Fruit fly (Drosophila melanogaster) whole organism, embryonic: ENCODE measurements around the gene CG14230.
A peak's percentile ranks its signal among the peaks of the same experiment; 100 is the strongest.

Source experiments
- ATbp ChIP-seq: fragments of 200-800 bp; sonication (Bioruptor generic); optimal IDR thresholded peaks from 2 replicates; lab custom pipeline; 2017; ENCODE audit warnings: missing biosample characterization, mild to moderate bottlenecking, missing genetic modification characterization, missing genetic modification reagents
- Ada2b ChIP-seq: fragments of 200-800 bp; sonication (Bioruptor generic); IDR thresholded peaks from 2 replicates; pipeline ENCODE4 v1.3.6; 2022; ENCODE audit warnings: missing biosample characterization, missing genetic modification characterization
- Awh ChIP-seq: fragments of 200-800 bp; sonication (Bioruptor generic); IDR thresholded peaks from 2 replicates; pipeline ENCODE4, ENCODE4 v1.3.6; 2022; ENCODE audit warnings: missing biosample characterization, missing genetic modification characterization
- B-H1 ChIP-seq: fragments of 200-800 bp; sonication (Bioruptor generic); IDR thresholded peaks from 3 replicates; pipeline ENCODE4 v1.3.6; 2022; ENCODE audit warnings: missing biosample characterization, missing genetic modification characterization
- C15 ChIP-seq: fragments of 200-800 bp; sonication (Bioruptor generic); IDR thresholded peaks from 3 replicates; pipeline ENCODE4 v1.3.6; 2022; ENCODE audit warnings: missing biosample characterization, missing genetic modification characterization
- CG11398 ChIP-seq: fragments of 200-800 bp; sonication (Bioruptor generic); optimal IDR thresholded peaks from 2 replicates; lab custom pipeline; 2016; ENCODE audit warnings: missing biosample characterization, missing genetic modification characterization
- CG12942 ChIP-seq: fragments of 200-800 bp; sonication (Bioruptor generic); optimal IDR thresholded peaks from 3 replicates; lab custom pipeline; 2016; ENCODE audit warnings: missing biosample characterization, missing genetic modification characterization
- CG13296 ChIP-seq: fragments of 200-800 bp; sonication (Bioruptor generic); optimal IDR thresholded peaks from 3 replicates; lab custom pipeline; 2018; ENCODE audit warnings: missing biosample characterization, mild to moderate bottlenecking, missing genetic modification characterization
- CG13775 ChIP-seq: fragments of 200-800 bp; sonication (Bioruptor generic); optimal IDR thresholded peaks from 3 replicates; lab custom pipeline; 2017; ENCODE audit warnings: missing biosample characterization, mild to moderate bottlenecking, missing genetic modification characterization
- CG14050 ChIP-seq: fragments of 200-800 bp; sonication (Bioruptor generic); IDR thresholded peaks from 3 replicates; pipeline ENCODE4 v1.3.6; 2022; ENCODE audit warnings: missing biosample characterization, missing genetic modification characterization
- CG15479 ChIP-seq: fragments of 200-800 bp; sonication (Bioruptor generic); optimal IDR thresholded peaks from 3 replicates; lab custom pipeline; 2019; ENCODE audit warnings: missing biosample characterization, mild to moderate bottlenecking, missing genetic modification characterization, moderate library complexity
- CG18476 ChIP-seq: fragments of 200-800 bp; sonication (Bioruptor generic); optimal IDR thresholded peaks from 2 replicates; lab custom pipeline; 2016; ENCODE audit warnings: missing biosample characterization, mild to moderate bottlenecking, missing genetic modification characterization
- CG3065 ChIP-seq: fragments of 200-800 bp; sonication (Bioruptor generic); optimal IDR thresholded peaks from 2 replicates; lab custom pipeline; 2016; ENCODE audit warnings: missing biosample characterization, missing genetic modification characterization
- CG32767 ChIP-seq: fragments of 200-800 bp; sonication (Bioruptor generic); IDR thresholded peaks from 2 replicates; pipeline ENCODE4 v1.3.6; 2022; ENCODE audit warnings: missing biosample characterization, missing genetic modification characterization
- CG4854 ChIP-seq: fragments of 200-800 bp; sonication (Bioruptor generic); optimal IDR thresholded peaks from 2 replicates; lab custom pipeline; 2016; ENCODE audit warnings: missing biosample characterization, missing genetic modification characterization, inconsistent platforms
- CG5953 ChIP-seq: fragments of 200-800 bp; sonication (Bioruptor generic); IDR thresholded peaks from 2 replicates; pipeline ENCODE4 v1.3.6; 2022; ENCODE audit warnings: missing biosample characterization, missing genetic modification characterization
- CG6272 ChIP-seq: fragments of 200-800 bp; sonication (Bioruptor generic); IDR thresholded peaks from 2 replicates; pipeline ENCODE4 v1.3.6; 2022; ENCODE audit warnings: missing biosample characterization, missing genetic modification characterization
- CG6791 ChIP-seq: fragments of 200-800 bp; sonication (Bioruptor generic); IDR thresholded peaks from 3 replicates; pipeline ENCODE4 v1.3.6; 2022; ENCODE audit warnings: missing biosample characterization, missing genetic modification characterization; ENCODE audit not compliant: partially characterized antibody
- CG7556 ChIP-seq: fragments of 200-800 bp; sonication (Bioruptor generic); optimal IDR thresholded peaks from 2 replicates; lab custom pipeline; 2017; ENCODE audit warnings: missing biosample characterization, mild to moderate bottlenecking, missing genetic modification characterization
- CG8478 ChIP-seq: fragments of >200 bp; optimal IDR thresholded peaks from 2 replicates; lab custom pipeline; 2018
- CG8944 ChIP-seq: fragments of 200-800 bp; sonication (Bioruptor generic); optimal IDR thresholded peaks from 3 replicates; lab custom pipeline; 2016; ENCODE audit warnings: missing biosample characterization, missing genetic modification characterization
- CG9437 ChIP-seq: fragments of 200-800 bp; sonication (Bioruptor generic); optimal IDR thresholded peaks from 2 replicates; lab custom pipeline; 2018; ENCODE audit warnings: missing biosample characterization, mild to moderate bottlenecking, missing genetic modification characterization
- CG9609 ChIP-seq: fragments of 200-800 bp; sonication (Bioruptor generic); optimal IDR thresholded peaks from 3 replicates; lab custom pipeline; 2016; ENCODE audit warnings: missing biosample characterization, missing genetic modification characterization
- CG9797 ChIP-seq: fragments of 200-800 bp; sonication (Bioruptor generic); optimal IDR thresholded peaks from 3 replicates; lab custom pipeline; 2018; ENCODE audit warnings: missing biosample characterization, mild to moderate bottlenecking, missing genetic modification characterization
- Doc2 ChIP-seq: fragments of 200-800 bp; sonication (Bioruptor generic); IDR thresholded peaks from 2 replicates; pipeline ENCODE4 v1.3.6; 2022; ENCODE audit warnings: missing biosample characterization, missing genetic modification characterization
- HLH54F ChIP-seq: fragments of 200-800 bp; sonication (Bioruptor generic); optimal IDR thresholded peaks from 3 replicates; lab custom pipeline; 2016; ENCODE audit warnings: missing biosample characterization, missing genetic modification characterization
- Kr ChIP-seq: fragments of 200-800 bp; sonication (Bioruptor generic); optimal IDR thresholded peaks from 2 replicates; lab custom pipeline; 2017; ENCODE audit warnings: missing biosample characterization, mild to moderate bottlenecking, missing genetic modification characterization
- Lhr ChIP-seq: fragments of 200-800 bp; sonication (Bioruptor generic); optimal IDR thresholded peaks from 3 replicates; lab custom pipeline; 2017; ENCODE audit warnings: mild to moderate bottlenecking, missing biosample characterization, missing genetic modification reagents, missing genetic modification characterization
- Neu2 ChIP-seq: fragments of 200-800 bp; sonication (Bioruptor generic); optimal IDR thresholded peaks from 3 replicates; lab custom pipeline; 2016; ENCODE audit warnings: missing biosample characterization, missing genetic modification characterization, borderline replicate concordance
- Rfx ChIP-seq: fragments of 200-800 bp; sonication (Bioruptor generic); IDR thresholded peaks from 2 replicates; pipeline ENCODE4 v1.3.6; 2022; ENCODE audit warnings: missing biosample characterization, missing genetic modification characterization
- Sox102F ChIP-seq: fragments of 200-800 bp; sonication (Bioruptor generic); optimal IDR thresholded peaks from 2 replicates; lab custom pipeline; 2018; ENCODE audit warnings: missing biosample characterization, mild to moderate bottlenecking, missing genetic modification characterization, moderate library complexity
- Sry-β ChIP-seq: fragments of 200-800 bp; sonication (Bioruptor generic); optimal IDR thresholded peaks from 2 replicates; lab custom pipeline; 2018; ENCODE audit warnings: missing biosample characterization, mild to moderate bottlenecking, missing genetic modification characterization, moderate library complexity
- Stat92E ChIP-seq, 3 experiments: fragments of >200 bp in 2 of 3; fragments of 200-800 bp in 1 of 3; sonication (Bioruptor generic) in 1 of 3; optimal IDR thresholded peaks; 2 replicates each; lab custom pipeline; 2017 to 2019; ENCODE audit warnings: missing biosample characterization in 3 of 3, missing genetic modification characterization in 3 of 3, mild to moderate bottlenecking in 1 of 3, moderate library complexity in 1 of 3
- Xrp1 ChIP-seq: fragments of 200-800 bp; sonication (Bioruptor generic); IDR thresholded peaks from 2 replicates; pipeline ENCODE4 v1.3.6; 2022; ENCODE audit warnings: missing biosample characterization, missing genetic modification characterization
- al ChIP-seq: fragments of 200-800 bp; sonication (Bioruptor generic); IDR thresholded peaks from 2 replicates; pipeline ENCODE4 v1.3.6; 2022; ENCODE audit warnings: missing biosample characterization, missing genetic modification characterization
- chm ChIP-seq: fragments of 200-800 bp; sonication (Bioruptor generic); IDR thresholded peaks from 2 replicates; pipeline ENCODE4 v1.3.6; 2022; ENCODE audit warnings: missing biosample characterization, missing genetic modification characterization
- corto ChIP-seq: fragments of 200-800 bp; sonication (Bioruptor generic); optimal IDR thresholded peaks from 2 replicates; lab custom pipeline; 2016; ENCODE audit warnings: missing biosample characterization, mild to moderate bottlenecking, missing genetic modification characterization, moderate library complexity
- dysf ChIP-seq: fragments of 200-800 bp; sonication (Bioruptor generic); IDR thresholded peaks from 3 replicates; pipeline ENCODE4 v1.3.6; 2022; ENCODE audit warnings: missing biosample characterization, missing genetic modification characterization
- esg ChIP-seq: fragments of 200-800 bp; sonication (Bioruptor generic); conservative IDR thresholded peaks from 2 replicates; pipeline ENCODE4 v1.3.6; 2022; ENCODE audit warnings: missing biosample characterization, missing genetic modification characterization
- exex ChIP-seq: fragments of 200-800 bp; sonication (Bioruptor generic); optimal IDR thresholded peaks from 4 replicates; lab custom pipeline; 2018; ENCODE audit warnings: missing biosample characterization, mild to moderate bottlenecking, missing genetic modification characterization, moderate library complexity
- ftz-f1 ChIP-seq: fragments of 200-800 bp; sonication (Bioruptor generic); optimal IDR thresholded peaks from 2 replicates; lab custom pipeline; 2016; ENCODE audit warnings: missing biosample characterization, missing genetic modification characterization
- hb ChIP-seq: fragments of 200-800 bp; sonication (Bioruptor generic); IDR thresholded peaks from 3 replicates; pipeline ENCODE4 v1.3.6; 2022; ENCODE audit warnings: missing biosample characterization, missing genetic modification characterization; ENCODE audit not compliant: partially characterized antibody
- insv ChIP-seq, 2 experiments: fragments of 200-800 bp; sonication (Bioruptor generic); optimal IDR thresholded peaks; 3 replicates each; lab custom pipeline; 2016 to 2018; ENCODE audit warnings: missing biosample characterization in 2 of 2, missing genetic modification characterization in 2 of 2
- jigr1 ChIP-seq: fragments of 200-800 bp; sonication (Bioruptor generic); IDR thresholded peaks from 3 replicates; pipeline ENCODE4 v1.3.6; 2022; ENCODE audit warnings: missing biosample characterization, missing genetic modification characterization
- jumu ChIP-seq: fragments of 200-800 bp; sonication (Bioruptor generic); optimal IDR thresholded peaks from 3 replicates; lab custom pipeline; 2016; ENCODE audit warnings: missing biosample characterization, missing genetic modification characterization
- kay ChIP-seq: fragments of 200-800 bp; sonication (Bioruptor generic); optimal IDR thresholded peaks from 2 replicates; lab custom pipeline; 2016; ENCODE audit warnings: missing biosample characterization, missing genetic modification characterization
- sc ChIP-seq, 3 experiments: fragments of >200 bp in 2 of 3; fragments of 200-800 bp in 1 of 3; sonication (Bioruptor generic) in 1 of 3; optimal IDR thresholded peaks; 2 replicates in 2 of 3; 3 replicates in 1 of 3; lab custom pipeline; 2017; ENCODE audit warnings: mild to moderate bottlenecking in 1 of 3, missing biosample characterization in 1 of 3, missing genetic modification characterization in 1 of 3, missing genetic modification reagents in 1 of 3
- sima ChIP-seq: fragments of 200-800 bp; sonication (Bioruptor generic); optimal IDR thresholded peaks from 2 replicates; lab custom pipeline; 2016; ENCODE audit warnings: missing biosample characterization, missing genetic modification characterization
- slp2 ChIP-seq: fragments of 200-800 bp; sonication (Bioruptor generic); optimal IDR thresholded peaks from 2 replicates; lab custom pipeline; 2016; ENCODE audit warnings: missing biosample characterization, missing genetic modification characterization
- twi ChIP-seq: fragments of 200-800 bp; optimal IDR thresholded peaks from 2 replicates; lab custom pipeline; 2019; ENCODE audit warnings: missing biosample characterization, mild to moderate bottlenecking, missing genetic modification characterization, moderate library complexity
- vnd ChIP-seq: fragments of 200-800 bp; sonication (Bioruptor generic); IDR thresholded peaks from 3 replicates; pipeline ENCODE4 v1.3.6; 2022; ENCODE audit warnings: missing biosample characterization, missing genetic modification characterization; ENCODE audit not compliant: partially characterized antibody

CG14230 gene

dm6 chrX:19665684-19666141, 38.3 kb upstream of the CG14230 start (continued):
- peak; percentile 74 for TF ChIP-seq dysf (GFP tag; lab: Robert Waterston, UW)
- TF ChIP-seq CG11398 (GFP tag; lab: Kevin White, UChicago), result no peak
- no peak for TF ChIP-seq B-H1
- TF ChIP-seq hb, result no peak
- peak; percentile 35 for TF ChIP-seq CG9609
- no peak for TF ChIP-seq Awh (GFP tag; lab: Robert Waterston, UW)
- TF ChIP-seq jumu (GFP tag; lab: Kevin White, UChicago), result peak; percentile 27
- TF ChIP-seq insv (GFP tag; optimal IDR thresholded peaks at IDR 0.05; lab: Kevin White, UChicago), result no peak
- TF ChIP-seq CG8478 (lab: Kevin White, UChicago), result no peak
- no peak for TF ChIP-seq CG9797
- TF ChIP-seq CG8944 (GFP tag; lab: Kevin White, UChicago), result peak; percentile 34
- TF ChIP-seq CG15479, result no peak
- TF ChIP-seq jigr1, result no peak
- peak; percentile 18 for TF ChIP-seq CG13775 (GFP tag; lab: Kevin White, UChicago)
- TF ChIP-seq chm (GFP tag; lab: Robert Waterston, UW), result peak; percentile 26; the same call in 1 of the 2 replicates
- TF ChIP-seq exex, result no peak
- no peak for TF ChIP-seq Stat92E (GFP tag; optimal IDR thresholded peaks at IDR 0.05; lab: Kevin White, UChicago)
- no peak for TF ChIP-seq CG32767 (GFP tag; lab: Robert Waterston, UW)
- TF ChIP-seq Xrp1 (GFP tag; lab: Robert Waterston, UW), result 0 out of 2 replicates have a peak, but pooled peaks have one; percentile 27
- no peak for TF ChIP-seq Kr
- peak; percentile 56 for TF ChIP-seq al
- 0 out of 2 replicates have a peak, but pooled peaks have one; percentile 24 for TF ChIP-seq Ada2b (GFP tag; lab: Robert Waterston, UW)
- TF ChIP-seq Doc2, result no peak
- TF ChIP-seq HLH54F (GFP tag; lab: Kevin White, UChicago), result no peak
- TF ChIP-seq twi (tag; lab: Kevin White, UChicago), result no peak
- TF ChIP-seq CG7556 (GFP tag; lab: Kevin White, UChicago), result no peak
- no peak for TF ChIP-seq Neu2 (GFP tag; lab: Kevin White, UChicago)
- TF ChIP-seq Rfx (GFP tag; lab: Robert Waterston, UW), result peak; percentile 89
- no peak for TF ChIP-seq Lhr (GFP tag; lab: Kevin White, UChicago)
- no peak for TF ChIP-seq ftz-f1
- TF ChIP-seq CG6272 (GFP tag; lab: Robert Waterston, UW), result peak; percentile 71
- no peak for TF ChIP-seq sc (optimal IDR thresholded peaks at IDR 0.05; lab: Kevin White, UChicago)
- TF ChIP-seq sc (GFP tag; optimal IDR thresholded peaks at IDR 0.05; lab: Kevin White, UChicago), result no peak
- no peak for TF ChIP-seq corto (GFP tag; lab: Kevin White, UChicago)
- no peak; the same call in 1 of the 2 replicates for TF ChIP-seq esg (GFP tag; lab: Robert Waterston, UW)
- TF ChIP-seq CG12942 (GFP tag; lab: Kevin White, UChicago), result no peak
- TF ChIP-seq CG14050 (GFP tag; lab: Robert Waterston, UW), result no peak
- TF ChIP-seq kay (GFP tag; lab: Kevin White, UChicago), result no peak
- no peak for TF ChIP-seq ATbp (GFP tag; lab: Kevin White, UChicago)
- no peak for TF ChIP-seq CG9437
- no peak for TF ChIP-seq CG3065
- TF ChIP-seq slp2 (GFP tag; lab: Kevin White, UChicago), result no peak
- TF ChIP-seq CG6791 (GFP tag; lab: Robert Waterston, UW), result peak; percentile 71
- peak; percentile 43; the same call in 1 of the 2 replicates for TF ChIP-seq CG5953
- TF ChIP-seq CG4854 (GFP tag; lab: Kevin White, UChicago), result no peak
- TF ChIP-seq CG18476, result no peak
- TF ChIP-seq Sry-β (GFP tag; lab: Kevin White, UChicago), result no peak
- TF ChIP-seq vnd (GFP tag; lab: Robert Waterston, UW), result peak; percentile 40; the same call in 1 of the 3 replicates
- no peak for TF ChIP-seq CG13296 (GFP tag; lab: Kevin White, UChicago)
- no peak for TF ChIP-seq C15
- TF ChIP-seq Sox102F (GFP tag; lab: Kevin White, UChicago), result no peak
- TF ChIP-seq sima (GFP tag; lab: Kevin White, UChicago), result no peak
